Fruit fly (Drosophila melanogaster): ENCODE measurements around the gene CG34299.

CG34299 gene

DNA sequence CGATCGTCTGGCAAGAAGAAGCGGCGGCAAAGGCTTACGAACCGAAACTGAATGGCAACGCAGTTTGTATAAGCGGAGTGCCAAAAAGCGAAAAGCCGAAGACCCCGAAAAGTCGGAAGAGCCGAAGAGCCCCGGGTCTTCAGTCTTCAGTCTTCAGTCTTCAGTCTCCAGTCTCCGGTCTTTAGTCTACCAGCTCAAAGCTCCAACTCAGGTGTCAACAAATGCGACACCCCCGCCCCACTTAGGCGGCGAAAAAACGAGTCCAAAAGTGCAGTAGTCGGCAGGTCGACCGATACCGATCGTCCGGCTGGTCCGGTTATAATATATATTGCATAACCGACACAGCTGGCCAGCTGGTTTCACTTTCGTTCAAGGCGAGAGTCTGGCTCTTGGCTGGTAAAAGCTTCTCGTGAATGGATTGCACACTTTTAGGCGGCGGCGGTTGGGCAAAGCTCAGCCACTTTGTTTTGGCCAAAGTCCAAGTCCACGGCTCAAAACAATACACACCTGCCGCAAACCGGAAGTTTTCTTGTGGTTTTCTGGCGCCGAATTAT, 6.0 kb upstream of the CG34299 start, which contains the start of gene CG9737 (continued):
- TF ChIP-seq CG7372 (GFP tag; IDR thresholded peaks at IDR 0.05) (no peak), en (GFP tag; optimal IDR thresholded peaks at IDR 0.05) (no peak), Rfx (GFP tag; IDR thresholded peaks at IDR 0.05) (no peak), CG6854 (GFP tag; optimal IDR thresholded peaks at IDR 0.05) (no peak), tgo (GFP tag; IDR thresholded peaks at IDR 0.05) (no peak), ham (GFP tag; IDR thresholded peaks at IDR 0.05) (no peak), CG11085 (GFP tag; IDR thresholded peaks at IDR 0.05) (no peak), CG1602 (GFP tag; optimal IDR thresholded peaks at IDR 0.05) (no peak), exex (tag; optimal IDR thresholded peaks at IDR 0.05) (no peak), emc (GFP tag; optimal IDR thresholded peaks at IDR 0.05) (no peak), Camta (GFP tag; optimal IDR thresholded peaks at IDR 0.05) (no peak), chif (GFP tag; optimal IDR thresholded peaks at IDR 0.05) (no peak), disco-r (GFP tag; optimal IDR thresholded peaks at IDR 0.05) (no peak), ac (GFP tag; optimal IDR thresholded peaks at IDR 0.05) (no peak), CG34376 (GFP tag; optimal IDR thresholded peaks at IDR 0.05) (peak; percentile 5), dpn (GFP tag; optimal IDR thresholded peaks at IDR 0.05) (no peak), CG10979 (tag; optimal IDR thresholded peaks at IDR 0.05) (no peak), CG12219 (GFP tag; optimal IDR thresholded peaks at IDR 0.05) (no peak), CG7987 (GFP tag; optimal IDR thresholded peaks at IDR 0.05) (no peak), gsb (GFP tag; IDR thresholded peaks at IDR 0.05) (no peak), caup (GFP tag; optimal IDR thresholded peaks at IDR 0.05; ENCODE audit: severe bottlenecking) (no peak), CG9932 (GFP tag; IDR thresholded peaks at IDR 0.05) (no peak), CG11247 (GFP tag; IDR thresholded peaks at IDR 0.05) (no peak), vvl (GFP tag; IDR thresholded peaks at IDR 0.05) (no peak), ara (GFP tag; IDR thresholded peaks at IDR 0.05) (no peak), tap (tag; optimal IDR thresholded peaks at IDR 0.05) (no peak), bigmax (GFP tag; optimal IDR thresholded peaks at IDR 0.05) (no peak), fru (optimal IDR thresholded peaks at IDR 0.05) (no peak), HLH54F (GFP tag; optimal IDR thresholded peaks at IDR 0.05) (no peak), Meics (GFP tag; optimal IDR thresholded peaks at IDR 0.05) (no peak), Eip74EF (GFP tag; optimal IDR thresholded peaks at IDR 0.05) (peak in 1 of 2 experiments; percentile 81), ato (GFP tag; IDR thresholded peaks at IDR 0.05; ENCODE audit: partially characterized antibody) (no peak), kah (GFP tag; optimal IDR thresholded peaks at IDR 0.05) (peak; percentile 5), HHEX (GFP tag; optimal IDR thresholded peaks at IDR 0.05) (peak; percentile 14), run (tag; optimal IDR thresholded peaks at IDR 0.05) (peak; percentile 20), NFAT (GFP tag; IDR thresholded peaks at IDR 0.05) (no peak), Doc2 (GFP tag; IDR thresholded peaks at IDR 0.05) (no peak), wor (GFP tag; IDR thresholded peaks at IDR 0.05) (no peak), CG13894 (tag; optimal IDR thresholded peaks at IDR 0.05) (peak; percentile 61), ab (GFP tag; optimal IDR thresholded peaks at IDR 0.05) (no peak), dan (GFP tag; IDR thresholded peaks at IDR 0.05) (no peak), CG18599 (GFP tag; optimal IDR thresholded peaks at IDR 0.05) (no peak), zen (tag; optimal IDR thresholded peaks at IDR 0.05) (no peak), CrebB (tag; optimal IDR thresholded peaks at IDR 0.05) (peak; percentile 6), CG14667 (GFP tag; IDR thresholded peaks at IDR 0.05) (no peak), nau (GFP tag; optimal IDR thresholded peaks at IDR 0.05) (peak; percentile 19), grn (GFP tag; optimal IDR thresholded peaks at IDR 0.05) (peak; percentile 13), CG12071 (GFP tag; optimal IDR thresholded peaks at IDR 0.05) (no peak), CoRest (tag; optimal IDR thresholded peaks at IDR 0.05) (no peak), CG10543 (GFP tag; optimal IDR thresholded peaks at IDR 0.05) (peak; percentile 51), dati (GFP tag; IDR thresholded peaks at IDR 0.05) (no peak)

Measured in whole organism, embryonic.